Worm (Caenorhabditis elegans) whole organism, L2 larva: ENCODE results near the gene F40G9.8.

Experiments
- F13H6.1 ChIP-seq: sonication (generic microtip); optimal IDR thresholded peaks from 2 replicates; lab custom pipeline; 2016; ENCODE audit warnings: missing genetic modification characterization, missing compliant biosample characterization
- R02D3.7 ChIP-seq: fragments of 150-350 bp; optimal IDR thresholded peaks from 2 replicates; lab custom pipeline; 2014; ENCODE audit warnings: missing biosample characterization, missing genetic modification characterization
- ZK546.5 ChIP-seq: sonication (generic microtip); optimal IDR thresholded peaks from 2 replicates; lab custom pipeline; 2017; ENCODE audit warnings: missing biosample characterization, missing genetic modification characterization
- alr-1 ChIP-seq: fragments of 150-350 bp; optimal IDR thresholded peaks from 2 replicates; lab custom pipeline; 2014; ENCODE audit warnings: missing biosample characterization, missing genetic modification characterization
- aly-2 ChIP-seq: fragments of 150-350 bp; optimal IDR thresholded peaks from 2 replicates; lab custom pipeline; 2014; ENCODE audit warnings: missing biosample characterization, missing genetic modification characterization
- ama-1 ChIP-seq: fragments of 150-350 bp; optimal IDR thresholded peaks from 2 replicates; lab custom pipeline; 2018; ENCODE audit warnings: inconsistent platforms
- blmp-1 ChIP-seq: sonication (generic microtip); optimal IDR thresholded peaks from 2 replicates; lab custom pipeline; 2017; ENCODE audit warnings: missing genetic modification characterization, mild to moderate bottlenecking, missing compliant biosample characterization, antibody characterized with exemption, moderate library complexity; ENCODE audit not compliant: insufficient read depth
- ceh-16 ChIP-seq: fragments of 150-350 bp; optimal IDR thresholded peaks from 2 replicates; lab custom pipeline; 2014; ENCODE audit warnings: missing biosample characterization, missing genetic modification characterization
- ceh-82 ChIP-seq: fragments of 150-350 bp; optimal IDR thresholded peaks from 2 replicates; lab custom pipeline; 2014; ENCODE audit warnings: missing biosample characterization, missing genetic modification characterization
- crh-2 ChIP-seq: sonication (generic microtip); optimal IDR thresholded peaks from 2 replicates; lab custom pipeline; 2017; ENCODE audit warnings: missing biosample characterization, missing genetic modification characterization
- dmd-4 ChIP-seq: sonication (generic microtip); optimal IDR thresholded peaks from 2 replicates; lab custom pipeline; 2017; ENCODE audit warnings: missing biosample characterization, missing genetic modification characterization
- egl-27 ChIP-seq: sonication (generic microtip); optimal IDR thresholded peaks from 3 replicates; lab custom pipeline; 2017; ENCODE audit warnings: missing biosample characterization, missing genetic modification reagents, missing genetic modification characterization
- elt-1 ChIP-seq: fragments of 150-350 bp; optimal IDR thresholded peaks from 2 replicates; lab custom pipeline; 2014; ENCODE audit warnings: missing biosample characterization, missing genetic modification characterization
- elt-3 ChIP-seq: sonication (generic microtip); optimal IDR thresholded peaks from 2 replicates; lab custom pipeline; 2017; ENCODE audit warnings: missing biosample characterization, missing genetic modification characterization
- fos-1 ChIP-seq: fragments of 150-350 bp; optimal IDR thresholded peaks from 2 replicates; lab custom pipeline; 2014; ENCODE audit warnings: missing biosample characterization, missing genetic modification characterization
- gmeb-1 ChIP-seq: fragments of 150-350 bp; optimal IDR thresholded peaks from 2 replicates; lab custom pipeline; 2014; ENCODE audit warnings: missing biosample characterization, missing genetic modification characterization
- lin-13 ChIP-seq: fragments of 150-350 bp; optimal IDR thresholded peaks from 2 replicates; lab custom pipeline; 2014; ENCODE audit warnings: missing biosample characterization, missing genetic modification reagents, missing genetic modification characterization
- lin-39 ChIP-seq: fragments of 150-350 bp; optimal IDR thresholded peaks from 2 replicates; lab custom pipeline; 2014; ENCODE audit warnings: missing biosample characterization, missing genetic modification reagents, missing genetic modification characterization
- lsy-2 ChIP-seq, 2 experiments: fragments of 150-350 bp in 1 of 2; sonication (generic microtip) in 1 of 2; optimal IDR thresholded peaks; 2 replicates each; lab custom pipeline; 2014 to 2017; ENCODE audit warnings: missing biosample characterization in 2 of 2, missing genetic modification characterization in 2 of 2
- nhr-10 ChIP-seq: sonication (generic microtip); optimal IDR thresholded peaks from 2 replicates; lab custom pipeline; 2017; ENCODE audit warnings: missing biosample characterization, missing genetic modification characterization
- nhr-11 ChIP-seq: fragments of 150-350 bp; optimal IDR thresholded peaks from 2 replicates; lab custom pipeline; 2014; ENCODE audit warnings: missing biosample characterization, missing genetic modification characterization
- nhr-12 ChIP-seq: fragments of 150-350 bp; optimal IDR thresholded peaks from 2 replicates; lab custom pipeline; 2014; ENCODE audit warnings: missing biosample characterization, missing genetic modification characterization
- nhr-129 ChIP-seq: fragments of 150-350 bp; optimal IDR thresholded peaks from 2 replicates; lab custom pipeline; 2014; ENCODE audit warnings: missing biosample characterization, missing genetic modification characterization
- nhr-23 ChIP-seq: fragments of 150-350 bp; optimal IDR thresholded peaks from 2 replicates; lab custom pipeline; 2014; ENCODE audit warnings: missing biosample characterization, missing genetic modification reagents, missing genetic modification characterization
- nhr-237 ChIP-seq: fragments of 150-350 bp; optimal IDR thresholded peaks from 2 replicates; lab custom pipeline; 2014; ENCODE audit warnings: missing biosample characterization, missing genetic modification characterization
- nhr-25 ChIP-seq: fragments of 150-350 bp; sonication (generic microtip); optimal IDR thresholded peaks from 3 replicates; lab custom pipeline; 2014; ENCODE audit warnings: missing biosample characterization, missing genetic modification characterization
- nhr-6 ChIP-seq: fragments of 150-350 bp; optimal IDR thresholded peaks from 2 replicates; lab custom pipeline; 2014; ENCODE audit warnings: missing biosample characterization, missing genetic modification characterization
- nhr-77 ChIP-seq: fragments of 150-350 bp; optimal IDR thresholded peaks from 2 replicates; lab custom pipeline; 2014; ENCODE audit warnings: missing biosample characterization, missing genetic modification characterization
- peb-1 ChIP-seq: fragments of 150-350 bp; optimal IDR thresholded peaks from 2 replicates; lab custom pipeline; 2014; ENCODE audit warnings: missing biosample characterization, missing genetic modification characterization
- sem-4 ChIP-seq: fragments of 150-350 bp; optimal IDR thresholded peaks from 2 replicates; lab custom pipeline; 2014; ENCODE audit warnings: missing biosample characterization, missing genetic modification reagents, missing genetic modification characterization
- skn-1 ChIP-seq: sonication (generic microtip); optimal IDR thresholded peaks from 2 replicates; lab custom pipeline; 2017; ENCODE audit warnings: missing biosample characterization, missing genetic modification characterization
- sma-3 ChIP-seq: sonication (generic microtip); optimal IDR thresholded peaks from 2 replicates; lab custom pipeline; 2016; ENCODE audit warnings: missing genetic modification reagents, missing genetic modification characterization, missing compliant biosample characterization
- sma-9 ChIP-seq, 2 experiments: fragments of 150-350 bp in 1 of 2; sonication (generic microtip) in 1 of 2; optimal IDR thresholded peaks; 2 replicates each; lab custom pipeline; 2014 to 2016; ENCODE audit warnings: missing genetic modification characterization in 2 of 2, mild to moderate bottlenecking in 1 of 2, missing biosample characterization in 1 of 2, missing compliant biosample characterization in 1 of 2, missing genetic modification reagents in 1 of 2, moderate library complexity in 1 of 2
- unc-39 ChIP-seq: fragments of 150-350 bp; optimal IDR thresholded peaks from 2 replicates; lab custom pipeline; 2014; ENCODE audit warnings: missing biosample characterization, missing genetic modification characterization
- unc-55 ChIP-seq: fragments of 150-350 bp; sonication (generic microtip); optimal IDR thresholded peaks from 3 replicates; lab custom pipeline; 2014; ENCODE audit warnings: missing biosample characterization, missing genetic modification reagents, missing genetic modification characterization
- unc-62 ChIP-seq: fragments of 150-350 bp; optimal IDR thresholded peaks from 2 replicates; lab custom pipeline; 2014; ENCODE audit warnings: missing biosample characterization, missing genetic modification reagents, missing genetic modification characterization
- zag-1 ChIP-seq: fragments of 150-350 bp; optimal IDR thresholded peaks from 2 replicates; lab custom pipeline; 2014; ENCODE audit warnings: missing biosample characterization, missing genetic modification characterization
- ztf-11 ChIP-seq: sonication (generic microtip); optimal IDR thresholded peaks from 2 replicates; lab custom pipeline; 2017; ENCODE audit warnings: missing biosample characterization, missing genetic modification characterization
- ztf-4 ChIP-seq: fragments of 150-350 bp; optimal IDR thresholded peaks from 2 replicates; lab custom pipeline; 2014; ENCODE audit warnings: missing biosample characterization, missing genetic modification characterization

Gene F40G9.8

ce11 chrIII:159665-160064 is 5.0 kb downstream of the F40G9.8 start:
- TF ChIP-seq ceh-16 (tag; lab: Kevin White, UChicago) (no peak), ceh-82 (tag; lab: Kevin White, UChicago) (no peak), nhr-77 (tag; lab: Kevin White, UChicago) (no peak), sem-4 (tag; lab: Kevin White, UChicago) (no peak), zag-1 (tag; lab: Kevin White, UChicago) (no peak), alr-1 (no peak), nhr-6 (tag; lab: Kevin White, UChicago) (no peak), fos-1 (tag; lab: Kevin White, UChicago) (no peak), lsy-2 (tag; optimal IDR thresholded peaks at IDR 0.05; lab: Kevin White, UChicago) (no peak), aly-2 (tag; lab: Kevin White, UChicago) (no peak), dmd-4 (no peak), ztf-4 (no peak), blmp-1 (tag; lab: Kevin White, UChicago) (no peak), ZK546.5 (tag; lab: Kevin White, UChicago) (no peak)

ce11 chrIII:159149-159548 is 5.5 kb downstream of the F40G9.8 start:
- no peak for TF ChIP-seq lsy-2 (tag; optimal IDR thresholded peaks at IDR 0.05; lab: Kevin White, UChicago)
- TF ChIP-seq egl-27 = no peak
- TF ChIP-seq nhr-25 (tag; lab: Kevin White, UChicago) = no peak
- no peak for TF ChIP-seq nhr-23 (tag; lab: Kevin White, UChicago)
- TF ChIP-seq peb-1 (tag; lab: Kevin White, UChicago) = no peak
- no peak for TF ChIP-seq unc-62 (GFP tag; lab: Kevin White, UChicago)
- TF ChIP-seq ZK546.5 (tag; lab: Kevin White, UChicago) = no peak
- no peak for TF ChIP-seq elt-3 (tag; lab: Kevin White, UChicago)
- TF ChIP-seq lin-39 (tag; lab: Kevin White, UChicago) = no peak
- TF ChIP-seq ceh-82 (tag; lab: Kevin White, UChicago) = no peak
- no peak for TF ChIP-seq F13H6.1
- no peak for TF ChIP-seq nhr-237

- TF ChIP-seq zag-1 (tag; lab: Kevin White, UChicago) (no peak), aly-2 (tag; lab: Kevin White, UChicago) (no peak), ceh-16 (tag; lab: Kevin White, UChicago) (no peak), ztf-11 (tag; lab: Kevin White, UChicago) (no peak), nhr-12 (tag; lab: Kevin White, UChicago) (no peak), elt-3 (tag; lab: Kevin White, UChicago) (no peak), nhr-129 (tag; lab: Kevin White, UChicago) (no peak), blmp-1 (tag; lab: Kevin White, UChicago) (no peak)
These were observed 6.7 kb downstream of the F40G9.8 start for ce11 chrIII:157980-158379.

ce11 chrIII:156645-157044 is 8.0 kb downstream of the F40G9.8 start, which contains the start of the genes zig-13 and ver-1:
TSS of gene zig-13 (minus strand) at chrIII:156745.
TSS of gene ver-1 (plus strand) at chrIII:156824.
- TF ChIP-seq unc-55 (no peak), aly-2 (tag; lab: Kevin White, UChicago) (no peak), zag-1 (tag; lab: Kevin White, UChicago) (no peak), ZK546.5 (tag; lab: Kevin White, UChicago) (no peak), nhr-12 (tag; lab: Kevin White, UChicago) (no peak)

ce11 chrIII:154168-154567 is 10.5 kb downstream of the F40G9.8 start:
- TF ChIP-seq alr-1 (no peak), fos-1 (tag; lab: Kevin White, UChicago) (peak; percentile 100), gmeb-1 (peak; percentile 61), sma-3 (peak; percentile 17), nhr-11 (tag; lab: Kevin White, UChicago) (no peak), ztf-11 (tag; lab: Kevin White, UChicago) (no peak), unc-39 (tag; lab: Kevin White, UChicago) (no peak), ama-1 (no peak), ztf-4 (no peak), egl-27 (peak; percentile 55), elt-1 (tag; lab: Kevin White, UChicago) (no peak), sma-9 (GFP tag; optimal IDR thresholded peaks at IDR 0.05; lab: Kevin White, UChicago) (peak; percentile 72), sma-9 (tag; optimal IDR thresholded peaks at IDR 0.05; lab: Kevin White, UChicago) (no peak), ceh-16 (tag; lab: Kevin White, UChicago) (no peak), nhr-10 (no peak), skn-1 (tag; lab: Kevin White, UChicago) (peak; percentile 34), lin-39 (tag; lab: Kevin White, UChicago) (no peak), nhr-6 (tag; lab: Kevin White, UChicago) (no peak), unc-55 (no peak), nhr-237 (no peak), crh-2 (tag; lab: Kevin White, UChicago) (peak; percentile 71), R02D3.7 (tag; lab: Kevin White, UChicago) (no peak), lin-13 (GFP tag; lab: Kevin White, UChicago) (no peak)
